Worm (Caenorhabditis elegans) whole organism, mixed stage, embryonic: ENCODE measurements around the gene acp-2.

Experiments used
- blmp-1 ChIP-seq: fragments of 150-350 bp; optimal IDR thresholded peaks from 2 replicates; lab custom pipeline; 2014; ENCODE audit warnings: missing biosample characterization, missing genetic modification characterization
- hlh-1 ChIP-seq: fragments of 150-350 bp; optimal IDR thresholded peaks from 2 replicates; lab custom pipeline; 2014; ENCODE audit warnings: missing biosample characterization, missing genetic modification reagents, missing genetic modification characterization
- lin-13 ChIP-seq: fragments of 150-350 bp; optimal IDR thresholded peaks from 2 replicates; lab custom pipeline; 2014; ENCODE audit warnings: missing biosample characterization, missing genetic modification characterization
- lsy-2 ChIP-seq: fragments of 150-350 bp; optimal IDR thresholded peaks from 2 replicates; lab custom pipeline; 2014; ENCODE audit warnings: missing biosample characterization, missing genetic modification characterization
- nhr-237 ChIP-seq: fragments of 150-350 bp; optimal IDR thresholded peaks from 2 replicates; lab custom pipeline; 2014; ENCODE audit warnings: missing biosample characterization, missing genetic modification characterization

DNA sequence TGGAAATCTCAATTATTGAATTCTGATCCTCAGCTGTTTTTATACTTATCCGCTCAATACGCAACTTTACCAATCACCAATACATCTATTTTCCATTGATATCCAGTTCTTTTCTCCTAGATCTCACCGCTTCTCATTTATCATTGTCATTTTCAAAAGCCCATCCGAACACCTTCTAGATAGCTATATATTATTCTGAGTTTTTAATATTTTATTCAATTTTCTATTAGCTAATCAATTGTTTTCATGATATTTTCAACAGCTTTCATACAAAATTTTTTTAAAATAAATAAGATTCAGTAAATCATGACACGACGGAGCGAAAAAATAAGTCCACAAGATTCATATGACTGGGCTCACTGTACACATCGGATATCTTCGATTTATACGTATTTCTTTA is 50.7 kb downstream of the acp-2 start, which contains the start of gene F49E12.12:
- TF ChIP-seq hlh-1 (tag; lab: Kevin White, UChicago) (no peak), blmp-1 (no peak), nhr-237 (tag; lab: Kevin White, UChicago) (no peak), lin-13 (tag; lab: Kevin White, UChicago) (no peak), lsy-2 (no peak)
